Worm (Caenorhabditis elegans) whole organism, young adult: ENCODE results near the gene unc-32.

Experiments
- C06A6.2 ChIP-seq: fragments of 200-800 bp; sonication (Bioruptor generic); conservative IDR thresholded peaks from 2 replicates; pipeline ENCODE4 v1.3.6; 2022; ENCODE audit warnings: missing genetic modification characterization, missing compliant biosample characterization
- C17E4.6 ChIP-seq: fragments of 200-800 bp; sonication (Bioruptor generic); IDR thresholded peaks from 2 replicates; pipeline ENCODE4 v1.3.6; 2022; ENCODE audit warnings: missing genetic modification reagents, missing genetic modification characterization, missing compliant biosample characterization
- F10E7.11 ChIP-seq: sonication (generic microtip); optimal IDR thresholded peaks from 2 replicates; lab custom pipeline; 2017; ENCODE audit warnings: mild to moderate bottlenecking, missing genetic modification characterization, moderate library complexity, missing compliant biosample characterization
- F22D6.2 ChIP-seq: sonication (generic microtip); optimal IDR thresholded peaks from 2 replicates; lab custom pipeline; 2016; ENCODE audit warnings: mild to moderate bottlenecking, missing genetic modification characterization, missing compliant biosample characterization
- K11D2.4 ChIP-seq: fragments of 200-800 bp; sonication (Bioruptor generic); IDR thresholded peaks from 2 replicates; pipeline ENCODE4 v1.3.6; 2022; ENCODE audit warnings: missing genetic modification reagents, missing genetic modification characterization, missing compliant biosample characterization
- T26A5.8 ChIP-seq: sonication (generic microtip); optimal IDR thresholded peaks from 2 replicates; lab custom pipeline; 2016; ENCODE audit warnings: missing genetic modification characterization, missing compliant biosample characterization
- Y56A3A.18 ChIP-seq: fragments of 200-800 bp; sonication (Bioruptor generic); IDR thresholded peaks from 2 replicates; pipeline ENCODE4 v1.3.6; 2022; ENCODE audit warnings: missing genetic modification reagents, missing genetic modification characterization, missing compliant biosample characterization
- ama-1 ChIP-seq, 3 experiments: fragments of 150-350 bp in 1 of 3; sonication (generic microtip) in 2 of 3; optimal IDR thresholded peaks; 2 replicates each; lab custom pipeline; 2014 to 2018; ENCODE audit warnings: missing biosample characterization in 2 of 3, missing genetic modification characterization in 2 of 3, missing genetic modification reagents in 2 of 3
- aptf-3 ChIP-seq: fragments of 200-800 bp; sonication (Bioruptor generic); IDR thresholded peaks from 2 replicates; pipeline ENCODE4 v1.3.6; 2022; ENCODE audit warnings: missing genetic modification characterization, missing compliant biosample characterization
- attf-5 ChIP-seq: fragments of 200-800 bp; sonication (Bioruptor generic); optimal IDR thresholded peaks from 2 replicates; lab custom pipeline; 2018; ENCODE audit warnings: mild to moderate bottlenecking, missing genetic modification characterization, missing compliant biosample characterization
- attf-6 ChIP-seq: fragments of 200-800 bp; sonication (Bioruptor generic); IDR thresholded peaks from 2 replicates; pipeline ENCODE4 v1.3.6; 2022; ENCODE audit warnings: missing genetic modification reagents, missing genetic modification characterization, missing compliant biosample characterization
- ceh-27 ChIP-seq: fragments of 200-800 bp; sonication (Bioruptor generic); optimal IDR thresholded peaks from 2 replicates; lab custom pipeline; 2018; ENCODE audit warnings: mild to moderate bottlenecking, missing genetic modification characterization, moderate library complexity, missing compliant biosample characterization
- ceh-91 ChIP-seq: fragments of 200-800 bp; sonication (Bioruptor generic); IDR thresholded peaks from 2 replicates; pipeline ENCODE4 v1.3.6; 2022; ENCODE audit warnings: missing genetic modification reagents, missing genetic modification characterization, missing compliant biosample characterization
- chd-7 ChIP-seq: sonication (generic microtip); optimal IDR thresholded peaks from 2 replicates; lab custom pipeline; 2016; ENCODE audit warnings: mild to moderate bottlenecking, missing genetic modification characterization, moderate library complexity, missing compliant biosample characterization
- dpl-1 ChIP-seq: fragments of 150-350 bp; optimal IDR thresholded peaks from 2 replicates; lab custom pipeline; 2014; ENCODE audit warnings: missing biosample characterization, missing genetic modification reagents, missing genetic modification characterization
- efl-1 ChIP-seq: fragments of 150-350 bp; optimal IDR thresholded peaks from 2 replicates; lab custom pipeline; 2014; ENCODE audit warnings: missing biosample characterization, missing genetic modification reagents, missing genetic modification characterization
- egl-44 ChIP-seq: fragments of 200-800 bp; sonication (Bioruptor generic); IDR thresholded peaks from 2 replicates; pipeline ENCODE4 v1.3.6; 2022; ENCODE audit warnings: missing genetic modification reagents, missing genetic modification characterization, missing compliant biosample characterization
- him-1 ChIP-seq: sonication (generic microtip); optimal IDR thresholded peaks from 2 replicates; lab custom pipeline; 2016; ENCODE audit warnings: missing genotype, missing genetic modification reagents, missing genetic modification characterization, missing compliant biosample characterization
- hlh-26 ChIP-seq: fragments of 200-800 bp; sonication (Bioruptor generic); conservative IDR thresholded peaks from 2 replicates; pipeline ENCODE4 v1.3.6; 2022; ENCODE audit warnings: missing genetic modification reagents, missing genetic modification characterization, missing compliant biosample characterization
- hmg-1.2 ChIP-seq: fragments of 200-800 bp; sonication (Bioruptor generic); IDR thresholded peaks from 2 replicates; pipeline ENCODE4 v1.3.6; 2022; ENCODE audit warnings: missing genetic modification reagents, missing genetic modification characterization, missing compliant biosample characterization
- lin-54 ChIP-seq: fragments of 200-800 bp; sonication (Bioruptor generic); optimal IDR thresholded peaks from 2 replicates; lab custom pipeline; 2018; ENCODE audit warnings: mild to moderate bottlenecking, missing genetic modification characterization, missing compliant biosample characterization
- madf-3 ChIP-seq: fragments of 200-800 bp; sonication (Bioruptor generic); IDR thresholded peaks from 2 replicates; pipeline ENCODE4 v1.3.6; 2022; ENCODE audit warnings: missing genetic modification reagents, missing genetic modification characterization, missing compliant biosample characterization
- madf-8 ChIP-seq: fragments of 200-800 bp; sonication (Bioruptor generic); conservative IDR thresholded peaks from 2 replicates; pipeline ENCODE4 v1.3.6; 2022; ENCODE audit warnings: missing genetic modification reagents, missing genetic modification characterization, missing compliant biosample characterization
- mes-4 ChIP-seq: sonication (generic microtip); optimal IDR thresholded peaks from 2 replicates; lab custom pipeline; 2016; ENCODE audit warnings: missing genotype, missing genetic modification characterization, missing compliant biosample characterization
- nhr-27 ChIP-seq: fragments of 200-800 bp; sonication (Bioruptor generic); optimal IDR thresholded peaks from 2 replicates; lab custom pipeline; 2018; ENCODE audit warnings: mild to moderate bottlenecking, missing genetic modification characterization, moderate library complexity, missing compliant biosample characterization
- snpc-1.1 ChIP-seq: sonication (generic microtip); optimal IDR thresholded peaks from 2 replicates; lab custom pipeline; 2017; ENCODE audit warnings: missing genetic modification characterization, mild to moderate bottlenecking, missing compliant biosample characterization, antibody characterized with exemption, moderate library complexity, missing genotype, missing genetic modification reagents; ENCODE audit not compliant: insufficient read depth
- snpc-1.3 ChIP-seq: sonication (generic microtip); optimal IDR thresholded peaks from 2 replicates; lab custom pipeline; 2017; ENCODE audit warnings: missing genetic modification characterization, mild to moderate bottlenecking, missing compliant biosample characterization, antibody characterized with exemption, moderate library complexity, missing genotype, missing genetic modification reagents; ENCODE audit not compliant: insufficient read depth
- snpc-3.4 ChIP-seq: sonication (generic microtip); optimal IDR thresholded peaks from 2 replicates; lab custom pipeline; 2017; ENCODE audit warnings: missing genetic modification characterization, mild to moderate bottlenecking, missing compliant biosample characterization, antibody characterized with exemption, moderate library complexity, missing genotype, missing genetic modification reagents
- somi-1 ChIP-seq: fragments of 200-800 bp; sonication (Bioruptor generic); optimal IDR thresholded peaks from 2 replicates; lab custom pipeline; 2018; ENCODE audit warnings: mild to moderate bottlenecking, missing genetic modification characterization, missing compliant biosample characterization
- tbx-9 ChIP-seq: sonication (generic microtip); optimal IDR thresholded peaks from 2 replicates; lab custom pipeline; 2016; ENCODE audit warnings: borderline replicate concordance, missing genetic modification characterization, inconsistent platforms, missing compliant biosample characterization
- unc-62 ChIP-seq: fragments of 150-350 bp; optimal IDR thresholded peaks from 2 replicates; lab custom pipeline; 2014; ENCODE audit warnings: missing biosample characterization, missing genetic modification reagents, missing genetic modification characterization
- ztf-22 ChIP-seq: fragments of 200-800 bp; sonication (Bioruptor generic); optimal IDR thresholded peaks from 2 replicates; lab custom pipeline; 2018; ENCODE audit warnings: mild to moderate bottlenecking, missing genetic modification characterization, moderate library complexity, missing compliant biosample characterization
- ztf-3 ChIP-seq: fragments of 200-800 bp; sonication (Bioruptor generic); optimal IDR thresholded peaks from 2 replicates; lab custom pipeline; 2018; ENCODE audit warnings: mild to moderate bottlenecking, missing genetic modification characterization, missing compliant biosample characterization

unc-32 gene

DNA sequence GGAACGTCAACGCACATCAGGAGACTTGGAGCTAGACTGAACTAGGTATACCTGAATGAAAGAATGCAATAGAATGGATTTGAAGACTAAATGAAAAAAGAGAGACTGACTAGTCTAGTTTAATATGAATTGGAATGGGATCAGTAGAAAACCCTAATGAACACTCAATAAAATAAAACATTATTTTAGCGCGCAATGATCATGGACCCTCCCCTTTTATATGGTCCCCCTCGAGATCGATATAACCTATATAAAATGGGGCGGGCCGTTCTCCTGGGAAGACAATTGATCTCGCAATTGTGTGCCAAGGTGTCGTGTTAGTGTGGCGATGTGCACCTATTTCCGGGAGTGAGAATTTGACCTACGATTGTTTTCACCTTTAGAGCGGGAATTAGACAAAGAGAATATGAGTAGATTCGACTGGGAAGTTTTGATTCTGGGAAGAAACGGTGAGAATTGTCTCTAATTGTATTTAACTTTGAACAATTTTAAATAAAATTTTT, 12.5 kb downstream of the unc-32 start, which contains the start of gene cdc-25.3 (continued):
- TF ChIP-seq madf-8 (GFP tag; lab: Robert Waterston, UW): peak; percentile 27; the same call in 1 of the 2 replicates
- peak; percentile 17 for TF ChIP-seq dpl-1 (GFP tag; lab: Kevin White, UChicago)
- TF ChIP-seq, all 124 proteins: peak for 10

ce11 chrIII:8919784-8920183, 14.4 kb downstream of the unc-32 start, which contains the start of gene ZK637.15:
Gene ZK637.15, plus strand, starts transcription at chrIII:8920084.
- TF ChIP-seq tbx-9 (tag; lab: Kevin White, UChicago) (no peak), ceh-27 (GFP tag; lab: Kevin White, UChicago) (no peak), aptf-3 (GFP tag; lab: Robert Waterston, UW) (no peak), attf-5 (GFP tag; lab: Kevin White, UChicago) (no peak), ztf-3 (GFP tag; lab: Kevin White, UChicago) (no peak), T26A5.8 (tag; lab: Kevin White, UChicago) (no peak), ceh-91 (GFP tag; lab: Robert Waterston, UW) (no peak), somi-1 (no peak), madf-3 (GFP tag; lab: Robert Waterston, UW) (no peak)

DNA sequence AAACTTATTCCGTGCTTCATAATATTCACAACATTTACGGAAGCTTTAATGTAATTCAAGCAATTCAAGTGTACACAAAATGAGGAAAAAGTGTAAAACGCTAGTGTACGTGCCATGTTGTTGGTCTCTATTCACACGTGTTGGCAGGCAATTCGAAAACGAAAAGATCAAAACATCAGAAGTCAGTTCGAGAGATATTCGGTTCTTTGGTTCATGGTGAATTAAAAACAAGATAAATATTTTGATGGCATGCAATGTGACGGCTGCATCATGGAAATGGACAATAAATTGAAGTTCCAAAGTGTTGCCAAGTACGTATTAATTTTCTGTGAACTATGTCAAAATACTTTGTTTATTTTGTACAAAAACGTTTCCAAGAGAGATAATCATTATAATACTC, 16.6 kb downstream of the unc-32 start:
- no peak for TF ChIP-seq F22D6.2 (tag; lab: Kevin White, UChicago)
- peak; percentile 63 for TF ChIP-seq ama-1 (optimal IDR thresholded peaks at IDR 0.05; lab: Kevin White, UChicago)
- TF ChIP-seq ama-1 (GFP tag; optimal IDR thresholded peaks at IDR 0.05; lab: Kevin White, UChicago): no peak

DNA sequence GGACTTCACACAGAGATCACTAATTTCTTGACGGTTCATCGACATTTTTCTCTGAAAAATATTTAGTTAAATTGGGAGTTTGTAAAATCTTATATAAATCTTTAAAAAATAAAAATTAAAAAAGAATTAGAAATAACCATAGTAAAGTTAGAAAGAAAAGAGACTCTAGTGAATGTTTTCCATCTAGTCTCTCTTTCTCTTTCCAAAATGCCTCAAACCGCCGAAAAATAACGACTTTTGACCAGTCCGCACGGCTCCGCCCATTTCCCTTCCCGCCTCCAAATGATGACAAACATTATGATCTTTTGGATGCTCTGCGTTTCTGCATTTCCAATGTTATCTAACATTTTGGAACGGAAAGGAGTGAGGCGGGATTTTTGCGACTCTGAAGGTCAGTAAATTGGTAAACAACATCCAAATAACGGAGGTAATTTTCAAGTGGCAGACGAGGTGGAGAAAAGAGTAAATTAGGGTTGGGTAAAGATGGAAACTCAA, 17.9 kb downstream of the unc-32 start, which contains the start of gene glb-1:
TSS of gene glb-1 (minus strand) at position 51 of the 495 bp plus-strand sequence.
- TF ChIP-seq efl-1 (peak; percentile 73), hmg-1.2 (peak; percentile 65), lin-54 (GFP tag; lab: Kevin White, UChicago) (no peak), snpc-3.4 (tag; lab: Kevin White, UChicago) (no peak)
- TF ChIP-seq, all 124 proteins: peak for 2

- TF ChIP-seq attf-6 (GFP tag; lab: Robert Waterston, UW) (no peak), nhr-27 (tag; lab: Kevin White, UChicago) (no peak), ama-1 (optimal IDR thresholded peaks at IDR 0.05; lab: Kevin White, UChicago) (no peak), ama-1 (GFP tag; optimal IDR thresholded peaks at IDR 0.05; lab: Kevin White, UChicago) (no peak), snpc-1.3 (tag; lab: Kevin White, UChicago) (no peak), hlh-26 (GFP tag; lab: Robert Waterston, UW) (no peak), unc-62 (GFP tag; lab: Kevin White, UChicago) (no peak), attf-5 (GFP tag; lab: Kevin White, UChicago) (no peak), mes-4 (tag; lab: Kevin White, UChicago) (no peak), Y56A3A.18 (no peak), ztf-22 (GFP tag; lab: Kevin White, UChicago) (no peak), F10E7.11 (tag; lab: Kevin White, UChicago) (no peak), chd-7 (no peak), him-1 (tag; lab: Kevin White, UChicago) (no peak), egl-44 (GFP tag; lab: Robert Waterston, UW) (no peak), C17E4.6 (GFP tag; lab: Robert Waterston, UW) (no peak), K11D2.4 (GFP tag; lab: Robert Waterston, UW) (no peak), C06A6.2 (GFP tag; lab: Robert Waterston, UW) (no peak), F22D6.2 (tag; lab: Kevin White, UChicago) (no peak), snpc-1.1 (tag; lab: Kevin White, UChicago) (no peak), madf-8 (GFP tag; lab: Robert Waterston, UW) (no peak)
Measured at ce11 chrIII:8923937-8924336, 18.5 kb downstream of the unc-32 start, which contains the start of gene ZK637.12. Gene ZK637.12, plus strand, starts transcription at chrIII:8924237.
